Fruit fly (Drosophila melanogaster) whole organism, wandering third instar larva: Measurements from ENCODE around the gene fmt.

Experiments
- Abd-B ChIP-seq: fragments of >200 bp; optimal IDR thresholded peaks from 2 replicates; lab custom pipeline; 2017; ENCODE audit warnings: missing biosample characterization, missing genetic modification characterization
- Myc ChIP-seq: fragments of >200 bp; optimal IDR thresholded peaks from 2 replicates; lab custom pipeline; 2017
- N ChIP-seq: fragments of >200 bp; optimal IDR thresholded peaks from 2 replicates; lab custom pipeline; 2018; ENCODE audit warnings: missing biosample characterization, missing external identifiers, missing genetic modification characterization
- br ChIP-seq: fragments of 200-800 bp; sonication (Bioruptor generic); optimal IDR thresholded peaks from 2 replicates; lab custom pipeline; 2016; ENCODE audit warnings: missing biosample characterization, missing genetic modification characterization
- h ChIP-seq: fragments of 200-800 bp; sonication (Bioruptor generic); optimal IDR thresholded peaks from 3 replicates; lab custom pipeline; 2016; ENCODE audit warnings: missing biosample characterization, mild to moderate bottlenecking, missing genetic modification characterization
- lola ChIP-seq: fragments of >200 bp; optimal IDR thresholded peaks from 2 replicates; lab custom pipeline; 2017; ENCODE audit warnings: missing biosample characterization, missing genetic modification characterization
- pan ChIP-seq: fragments of >200 bp; optimal IDR thresholded peaks from 2 replicates; lab custom pipeline; 2017
- psq ChIP-seq: fragments of 200-800 bp; sonication (Bioruptor generic); optimal IDR thresholded peaks from 3 replicates; lab custom pipeline; 2017; ENCODE audit warnings: missing biosample characterization, mild to moderate bottlenecking, missing genetic modification characterization, moderate library complexity

DNA sequence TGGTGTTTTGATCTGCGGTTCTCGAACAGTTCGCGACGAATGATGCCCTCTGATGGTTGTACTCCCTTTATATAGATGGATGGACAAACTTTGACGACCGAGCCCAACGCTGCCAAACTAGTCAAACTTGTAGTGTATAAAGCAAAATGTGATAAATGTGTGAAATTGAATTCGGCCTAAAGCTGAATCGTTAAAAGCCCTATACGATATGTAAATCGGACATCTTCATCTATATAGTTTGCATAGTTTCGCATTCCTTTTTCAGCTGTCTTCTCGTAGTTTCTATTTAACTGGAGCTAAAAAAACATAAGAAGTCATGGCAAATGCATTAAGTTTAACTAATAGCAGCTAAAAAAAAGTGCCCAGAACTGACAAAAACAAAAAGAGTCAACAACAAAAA is 40.1 kb downstream of the fmt start, which contains the start of gene Lcp65Ag2:
- no peak for TF ChIP-seq Myc (lab: Kevin White, UChicago)
- TF ChIP-seq lola: no peak
- no peak for TF ChIP-seq Abd-B (GFP tag; lab: Kevin White, UChicago)
- TF ChIP-seq h (GFP tag; lab: Kevin White, UChicago): no peak
- no peak for TF ChIP-seq psq
- no peak for TF ChIP-seq br
- TF ChIP-seq pan: no peak
- TF ChIP-seq N: no peak
